Worm (Caenorhabditis elegans) whole organism, L2 larva: ENCODE data around the gene T26A8.3.
A peak's percentile ranks its signal among the peaks of the same experiment; 100 is the strongest.

Source experiments
- F13H6.1 ChIP-seq: sonication (generic microtip); optimal IDR thresholded peaks from 2 replicates; lab custom pipeline; 2016; ENCODE audit warnings: missing genetic modification characterization, missing compliant biosample characterization
- ZK546.5 ChIP-seq: sonication (generic microtip); optimal IDR thresholded peaks from 2 replicates; lab custom pipeline; 2017; ENCODE audit warnings: missing biosample characterization, missing genetic modification characterization
- alr-1 ChIP-seq: fragments of 150-350 bp; optimal IDR thresholded peaks from 2 replicates; lab custom pipeline; 2014; ENCODE audit warnings: missing biosample characterization, missing genetic modification characterization
- ama-1 ChIP-seq: fragments of 150-350 bp; optimal IDR thresholded peaks from 2 replicates; lab custom pipeline; 2018; ENCODE audit warnings: inconsistent platforms
- blmp-1 ChIP-seq: sonication (generic microtip); optimal IDR thresholded peaks from 2 replicates; lab custom pipeline; 2017; ENCODE audit warnings: missing genetic modification characterization, mild to moderate bottlenecking, missing compliant biosample characterization, antibody characterized with exemption, moderate library complexity; ENCODE audit not compliant: insufficient read depth
- ceh-16 ChIP-seq: fragments of 150-350 bp; optimal IDR thresholded peaks from 2 replicates; lab custom pipeline; 2014; ENCODE audit warnings: missing biosample characterization, missing genetic modification characterization
- ceh-82 ChIP-seq: fragments of 150-350 bp; optimal IDR thresholded peaks from 2 replicates; lab custom pipeline; 2014; ENCODE audit warnings: missing biosample characterization, missing genetic modification characterization
- crh-2 ChIP-seq: sonication (generic microtip); optimal IDR thresholded peaks from 2 replicates; lab custom pipeline; 2017; ENCODE audit warnings: missing biosample characterization, missing genetic modification characterization
- dmd-4 ChIP-seq: sonication (generic microtip); optimal IDR thresholded peaks from 2 replicates; lab custom pipeline; 2017; ENCODE audit warnings: missing biosample characterization, missing genetic modification characterization
- elt-1 ChIP-seq: fragments of 150-350 bp; optimal IDR thresholded peaks from 2 replicates; lab custom pipeline; 2014; ENCODE audit warnings: missing biosample characterization, missing genetic modification characterization
- fos-1 ChIP-seq: fragments of 150-350 bp; optimal IDR thresholded peaks from 2 replicates; lab custom pipeline; 2014; ENCODE audit warnings: missing biosample characterization, missing genetic modification characterization
- gmeb-1 ChIP-seq: fragments of 150-350 bp; optimal IDR thresholded peaks from 2 replicates; lab custom pipeline; 2014; ENCODE audit warnings: missing biosample characterization, missing genetic modification characterization
- lin-11 ChIP-seq: fragments of 150-350 bp; sonication (generic microtip); optimal IDR thresholded peaks from 2 replicates; lab custom pipeline; 2014; ENCODE audit warnings: missing biosample characterization, missing genetic modification characterization, inconsistent platforms, mixed read lengths
- lin-39 ChIP-seq: fragments of 150-350 bp; optimal IDR thresholded peaks from 2 replicates; lab custom pipeline; 2014; ENCODE audit warnings: missing biosample characterization, missing genetic modification reagents, missing genetic modification characterization
- lsy-2 ChIP-seq, 2 experiments: fragments of 150-350 bp in 1 of 2; sonication (generic microtip) in 1 of 2; optimal IDR thresholded peaks; 2 replicates each; lab custom pipeline; 2014 to 2017; ENCODE audit warnings: missing biosample characterization in 2 of 2, missing genetic modification characterization in 2 of 2
- mbf-1 ChIP-seq: sonication (generic microtip); optimal IDR thresholded peaks from 2 replicates; lab custom pipeline; 2017; ENCODE audit warnings: missing biosample characterization, missing genetic modification characterization
- mdl-1 ChIP-seq, 2 experiments: fragments of 150-350 bp in 1 of 2; sonication (generic microtip) in 1 of 2; optimal IDR thresholded peaks; 2 replicates each; lab custom pipeline; 2017; ENCODE audit warnings: missing biosample characterization in 2 of 2, missing genetic modification characterization in 2 of 2
- nhr-10 ChIP-seq: sonication (generic microtip); optimal IDR thresholded peaks from 2 replicates; lab custom pipeline; 2017; ENCODE audit warnings: missing biosample characterization, missing genetic modification characterization
- nhr-11 ChIP-seq: fragments of 150-350 bp; optimal IDR thresholded peaks from 2 replicates; lab custom pipeline; 2014; ENCODE audit warnings: missing biosample characterization, missing genetic modification characterization
- nhr-12 ChIP-seq: fragments of 150-350 bp; optimal IDR thresholded peaks from 2 replicates; lab custom pipeline; 2014; ENCODE audit warnings: missing biosample characterization, missing genetic modification characterization
- nhr-129 ChIP-seq: fragments of 150-350 bp; optimal IDR thresholded peaks from 2 replicates; lab custom pipeline; 2014; ENCODE audit warnings: missing biosample characterization, missing genetic modification characterization
- nhr-237 ChIP-seq: fragments of 150-350 bp; optimal IDR thresholded peaks from 2 replicates; lab custom pipeline; 2014; ENCODE audit warnings: missing biosample characterization, missing genetic modification characterization
- nhr-25 ChIP-seq: fragments of 150-350 bp; sonication (generic microtip); optimal IDR thresholded peaks from 3 replicates; lab custom pipeline; 2014; ENCODE audit warnings: missing biosample characterization, missing genetic modification characterization
- nhr-6 ChIP-seq: fragments of 150-350 bp; optimal IDR thresholded peaks from 2 replicates; lab custom pipeline; 2014; ENCODE audit warnings: missing biosample characterization, missing genetic modification characterization
- peb-1 ChIP-seq: fragments of 150-350 bp; optimal IDR thresholded peaks from 2 replicates; lab custom pipeline; 2014; ENCODE audit warnings: missing biosample characterization, missing genetic modification characterization
- skn-1 ChIP-seq: sonication (generic microtip); optimal IDR thresholded peaks from 2 replicates; lab custom pipeline; 2017; ENCODE audit warnings: missing biosample characterization, missing genetic modification characterization
- sma-3 ChIP-seq: sonication (generic microtip); optimal IDR thresholded peaks from 2 replicates; lab custom pipeline; 2016; ENCODE audit warnings: missing genetic modification reagents, missing genetic modification characterization, missing compliant biosample characterization
- sma-9 ChIP-seq, 2 experiments: fragments of 150-350 bp in 1 of 2; sonication (generic microtip) in 1 of 2; optimal IDR thresholded peaks; 2 replicates each; lab custom pipeline; 2014 to 2016; ENCODE audit warnings: missing genetic modification characterization in 2 of 2, mild to moderate bottlenecking in 1 of 2, missing biosample characterization in 1 of 2, missing compliant biosample characterization in 1 of 2, missing genetic modification reagents in 1 of 2, moderate library complexity in 1 of 2
- unc-55 ChIP-seq: fragments of 150-350 bp; sonication (generic microtip); optimal IDR thresholded peaks from 3 replicates; lab custom pipeline; 2014; ENCODE audit warnings: missing biosample characterization, missing genetic modification reagents, missing genetic modification characterization
- unc-62 ChIP-seq: fragments of 150-350 bp; optimal IDR thresholded peaks from 2 replicates; lab custom pipeline; 2014; ENCODE audit warnings: missing biosample characterization, missing genetic modification reagents, missing genetic modification characterization
- zag-1 ChIP-seq: fragments of 150-350 bp; optimal IDR thresholded peaks from 2 replicates; lab custom pipeline; 2014; ENCODE audit warnings: missing biosample characterization, missing genetic modification characterization
- ztf-4 ChIP-seq: fragments of 150-350 bp; optimal IDR thresholded peaks from 2 replicates; lab custom pipeline; 2014; ENCODE audit warnings: missing biosample characterization, missing genetic modification characterization

The T26A8.3 gene

DNA sequence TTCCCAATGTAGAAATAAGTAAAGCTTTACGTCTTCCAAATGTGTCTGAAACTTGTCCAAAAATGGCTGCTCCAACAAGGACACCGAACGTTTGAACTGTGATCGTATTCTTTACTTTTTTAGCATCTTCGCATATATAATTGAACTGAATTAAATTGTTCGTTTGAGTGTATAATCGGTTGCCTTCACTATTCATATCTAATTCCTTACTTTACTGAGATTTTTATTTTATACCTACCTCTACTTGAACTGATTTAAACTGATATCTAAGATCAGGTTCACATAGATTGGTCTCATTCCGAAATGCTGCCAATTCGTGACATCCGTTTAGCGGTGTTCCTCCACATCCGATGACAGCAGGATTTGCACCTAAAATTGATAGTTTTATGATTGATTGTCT lies 35.9 kb upstream of the T26A8.3 start:
- TF ChIP-seq ztf-4 (tag; lab: Kevin White, UChicago) (no peak), mdl-1 (tag; optimal IDR thresholded peaks at IDR 0.05; lab: Kevin White, UChicago) (no peak), lsy-2 (tag; optimal IDR thresholded peaks at IDR 0.05; lab: Kevin White, UChicago) (no peak), gmeb-1 (no peak), lin-11 (tag; lab: Kevin White, UChicago) (no peak), nhr-237 (tag; lab: Kevin White, UChicago) (no peak), unc-62 (no peak), skn-1 (no peak), peb-1 (tag; lab: Kevin White, UChicago) (no peak), elt-1 (tag; lab: Kevin White, UChicago) (no peak), nhr-129 (tag; lab: Kevin White, UChicago) (no peak), zag-1 (tag; lab: Kevin White, UChicago) (no peak), nhr-11 (tag; lab: Kevin White, UChicago) (no peak), nhr-10 (tag; lab: Kevin White, UChicago) (no peak), sma-3 (no peak), blmp-1 (tag; lab: Kevin White, UChicago) (no peak), alr-1 (tag; lab: Kevin White, UChicago) (no peak), lin-39 (tag; lab: Kevin White, UChicago) (no peak)

DNA sequence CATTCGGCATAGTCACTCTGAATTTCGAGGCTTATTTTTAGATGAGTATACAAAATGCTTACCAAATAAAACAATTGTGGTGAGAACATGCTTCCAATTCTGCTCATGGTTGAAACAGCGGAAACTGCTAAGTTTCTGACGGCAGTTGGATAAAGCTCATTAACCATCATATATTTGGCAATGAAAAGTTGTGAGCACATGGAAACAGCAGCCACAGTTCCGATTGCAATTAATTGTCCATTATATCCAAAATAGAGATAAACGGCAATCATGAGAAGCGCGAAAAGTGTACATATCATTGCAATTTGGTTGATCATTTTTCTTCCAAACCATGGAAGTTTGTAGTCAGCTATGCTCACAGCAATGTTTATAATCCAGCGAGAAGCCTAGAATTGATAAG lies 34.7 kb upstream of the T26A8.3 start:
- TF ChIP-seq ZK546.5 (tag; lab: Kevin White, UChicago) = no peak
- no peak for TF ChIP-seq nhr-129 (tag; lab: Kevin White, UChicago)
- no peak for TF ChIP-seq nhr-25
- TF ChIP-seq lsy-2 (tag; optimal IDR thresholded peaks at IDR 0.05; lab: Kevin White, UChicago) = no peak
- TF ChIP-seq F13H6.1 (tag; lab: Kevin White, UChicago) = no peak
- TF ChIP-seq ceh-16 = no peak
- TF ChIP-seq ceh-82 = no peak
- TF ChIP-seq sma-3 = no peak

DNA sequence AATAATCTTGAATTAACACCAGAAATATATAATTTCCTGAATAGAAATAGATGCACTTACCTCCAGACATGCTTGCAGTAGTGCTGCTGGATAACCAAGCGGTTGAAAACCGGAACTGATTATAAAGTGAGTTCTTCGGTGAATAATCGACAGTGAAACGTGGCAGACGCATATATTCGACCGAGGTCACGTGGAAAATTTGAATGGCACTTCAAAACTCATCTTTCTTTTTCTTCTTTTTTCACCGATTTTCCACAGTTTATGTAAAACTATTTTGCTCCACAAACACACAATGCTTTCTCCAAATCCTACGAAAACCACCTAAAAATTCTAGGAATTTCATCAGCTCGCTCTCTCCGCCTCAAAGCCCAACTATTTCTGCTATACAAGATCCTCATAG lies 33.8 kb upstream of the T26A8.3 start, which contains the start of gene ant-1.4:
Gene ant-1.4 (minus strand): TSS at position 101 of the 400 bp plus-strand sequence.
- TF ChIP-seq mbf-1 = no peak

DNA sequence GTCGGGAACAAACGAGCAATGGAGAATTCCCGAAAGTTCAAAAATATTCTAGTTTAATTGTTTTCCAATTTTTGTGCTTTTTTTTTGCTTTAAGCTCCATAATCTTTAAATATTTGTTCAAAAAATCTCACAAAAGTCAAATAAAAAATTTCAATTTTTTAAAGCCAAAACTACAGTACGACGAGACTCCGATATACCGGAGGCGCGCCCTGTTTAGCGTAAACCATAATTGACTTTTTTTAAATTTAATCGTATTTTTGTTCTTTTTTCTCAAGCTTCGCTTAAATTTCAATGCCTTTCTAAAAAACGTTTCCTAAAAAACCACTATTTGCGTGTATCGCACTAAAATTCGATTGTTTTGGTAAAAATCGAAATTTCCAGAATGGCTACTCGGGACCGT lies 30.5 kb upstream of the T26A8.3 start, which contains the start of gene syx-4:
Gene syx-4 (plus strand): TSS at position 382 of the 400 bp plus-strand sequence.
- no peak for TF ChIP-seq fos-1 (tag; lab: Kevin White, UChicago)

DNA sequence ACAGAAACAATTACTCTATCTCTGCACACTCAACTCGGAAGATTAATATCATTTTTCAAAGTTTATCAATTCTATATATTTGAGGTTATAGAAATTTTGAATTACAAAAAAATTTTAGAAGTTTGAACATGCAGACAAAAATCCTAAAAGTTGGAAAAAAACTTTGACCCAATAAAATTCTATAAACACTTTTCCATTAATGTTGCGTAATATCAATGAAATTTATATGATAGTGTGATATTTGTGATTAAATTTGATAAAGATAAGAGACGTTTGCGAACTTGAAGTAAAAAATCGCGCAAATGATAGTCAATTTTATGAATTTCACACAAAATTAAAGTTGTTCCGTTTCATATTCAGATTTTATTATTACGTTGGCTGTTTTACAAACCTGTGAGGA lies 27.6 kb upstream of the T26A8.3 start:
- peak; percentile 44 for TF ChIP-seq fos-1 (tag; lab: Kevin White, UChicago)
- TF ChIP-seq elt-1 (tag; lab: Kevin White, UChicago) = no peak
- TF ChIP-seq gmeb-1 = no peak

DNA sequence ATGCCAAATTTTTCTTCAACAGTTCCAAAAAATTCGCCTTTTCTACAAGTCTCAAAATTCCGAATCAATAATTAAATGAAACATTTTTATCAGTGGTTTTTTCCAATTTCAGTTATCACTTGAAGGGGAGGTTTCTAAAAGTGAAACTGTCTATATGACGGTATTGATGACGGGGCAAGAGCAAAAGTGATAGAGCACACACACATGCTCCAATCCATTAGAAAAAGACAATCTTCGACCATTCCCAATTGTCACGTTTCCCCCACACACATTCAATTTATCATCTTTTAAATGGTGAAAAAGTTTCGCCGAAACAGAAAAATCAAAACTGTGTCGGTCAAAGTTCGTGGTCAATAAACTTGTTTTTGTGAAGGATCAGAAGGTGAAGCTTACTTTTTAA lies 26.7 kb upstream of the T26A8.3 start:
- TF ChIP-seq nhr-12 (tag; lab: Kevin White, UChicago) = no peak
- TF ChIP-seq fos-1 (tag; lab: Kevin White, UChicago) = peak; percentile 65
- TF ChIP-seq crh-2 (tag; lab: Kevin White, UChicago) = peak; percentile 63
- TF ChIP-seq mdl-1 (tag; optimal IDR thresholded peaks at IDR 0.05; lab: Kevin White, UChicago) = no peak
- no peak for TF ChIP-seq dmd-4
- TF ChIP-seq nhr-6 = no peak
- no peak for TF ChIP-seq elt-1 (tag; lab: Kevin White, UChicago)
- no peak for TF ChIP-seq peb-1 (tag; lab: Kevin White, UChicago)
- TF ChIP-seq skn-1 = no peak
- TF ChIP-seq nhr-129 (tag; lab: Kevin White, UChicago) = peak; percentile 4
- no peak for TF ChIP-seq unc-55 (GFP tag; lab: Kevin White, UChicago)
- peak; percentile 19 for TF ChIP-seq gmeb-1
- no peak for TF ChIP-seq ama-1
- TF ChIP-seq sma-9 (GFP tag; optimal IDR thresholded peaks at IDR 0.05; lab: Kevin White, UChicago) = peak; percentile 55
- no peak for TF ChIP-seq sma-9 (tag; optimal IDR thresholded peaks at IDR 0.05; lab: Kevin White, UChicago)
- TF ChIP-seq nhr-10 (tag; lab: Kevin White, UChicago) = no peak
- TF ChIP-seq, all 48 proteins: peak for 5
